Fruit fly (Drosophila melanogaster) whole organism, adult: ENCODE data around the gene CG31523.

ENCODE experiments used
- CG11617 ChIP-seq: fragments of 200-800 bp; sonication (Bioruptor generic); optimal IDR thresholded peaks from 2 replicates; lab custom pipeline; 2017; ENCODE audit warnings: mild to moderate bottlenecking, missing biosample characterization, missing genetic modification reagents, missing genetic modification characterization
- CG12768 ChIP-seq: fragments of 200-800 bp; sonication (Bioruptor generic); optimal IDR thresholded peaks from 2 replicates; lab custom pipeline; 2017; ENCODE audit warnings: missing biosample characterization, missing genetic modification characterization, mild to moderate bottlenecking, moderate library complexity, missing genetic modification reagents
- CG14711 ChIP-seq: fragments of 200-800 bp; sonication (Bioruptor generic); optimal IDR thresholded peaks from 2 replicates; lab custom pipeline; 2018; ENCODE audit warnings: missing biosample characterization, mild to moderate bottlenecking, missing genetic modification characterization, moderate library complexity
- CG1620 ChIP-seq: fragments of 200-800 bp; sonication (Bioruptor generic); optimal IDR thresholded peaks from 2 replicates; lab custom pipeline; 2016; ENCODE audit warnings: missing biosample characterization, missing genetic modification characterization
- CG33017 ChIP-seq: fragments of 200-800 bp; sonication (Bioruptor generic); optimal IDR thresholded peaks from 2 replicates; lab custom pipeline; 2018; ENCODE audit warnings: missing biosample characterization, mild to moderate bottlenecking, missing genetic modification characterization, moderate library complexity
- CG5204 ChIP-seq: fragments of 200-800 bp; sonication (Bioruptor generic); optimal IDR thresholded peaks from 2 replicates; lab custom pipeline; 2016; ENCODE audit warnings: missing biosample characterization, missing genetic modification characterization
- CG7045 ChIP-seq: fragments of 200-800 bp; sonication (Bioruptor generic); optimal IDR thresholded peaks from 2 replicates; lab custom pipeline; 2017; ENCODE audit warnings: missing biosample characterization, mild to moderate bottlenecking, missing genetic modification characterization
- CG7101 ChIP-seq: fragments of 200-800 bp; sonication (Bioruptor generic); optimal IDR thresholded peaks from 2 replicates; lab custom pipeline; 2018; ENCODE audit warnings: missing biosample characterization, mild to moderate bottlenecking, missing genetic modification characterization, moderate library complexity
- Clk ChIP-seq: fragments of 200-800 bp; sonication (Bioruptor generic); optimal IDR thresholded peaks from 2 replicates; lab custom pipeline; 2017; ENCODE audit warnings: missing biosample characterization, missing genetic modification characterization
- Crg-1 ChIP-seq: fragments of 200-800 bp; sonication (Bioruptor generic); optimal IDR thresholded peaks from 2 replicates; lab custom pipeline; 2016; ENCODE audit warnings: missing biosample characterization, missing genetic modification characterization
- Hr96 ChIP-seq: fragments of 200-800 bp; sonication (Bioruptor generic); optimal IDR thresholded peaks from 2 replicates; lab custom pipeline; 2016; ENCODE audit warnings: missing biosample characterization, missing genetic modification characterization
- Mnt ChIP-seq: fragments of 200-800 bp; sonication (Bioruptor generic); optimal IDR thresholded peaks from 2 replicates; lab custom pipeline; 2016; ENCODE audit warnings: missing biosample characterization, mild to moderate bottlenecking, missing genetic modification characterization
- bab1 ChIP-seq: fragments of 200-800 bp; sonication (Bioruptor generic); optimal IDR thresholded peaks from 3 replicates; lab custom pipeline; 2019; ENCODE audit warnings: missing biosample characterization, mild to moderate bottlenecking, missing genetic modification characterization, moderate library complexity
- cic ChIP-seq: fragments of 200-800 bp; sonication (Bioruptor generic); optimal IDR thresholded peaks from 2 replicates; lab custom pipeline; 2017; ENCODE audit warnings: missing biosample characterization, mild to moderate bottlenecking, missing genetic modification characterization, moderate library complexity
- cnc ChIP-seq, 2 experiments: fragments of >200 bp; optimal IDR thresholded peaks; 2 replicates each; lab custom pipeline; 2017
- kay ChIP-seq: fragments of 200-800 bp; sonication (Bioruptor generic); peaks from one replicate; lab custom pipeline; 2016; ENCODE audit warnings: missing biosample characterization, missing genetic modification characterization, borderline replicate concordance
- ovo ChIP-seq: fragments of 200-800 bp; sonication (Bioruptor generic); optimal IDR thresholded peaks from 2 replicates; lab custom pipeline; 2016; ENCODE audit warnings: missing biosample characterization, missing genetic modification characterization
- pad ChIP-seq: fragments of 200-800 bp; sonication (Bioruptor generic); optimal IDR thresholded peaks from 3 replicates; lab custom pipeline; 2017; ENCODE audit warnings: missing biosample characterization, missing genetic modification characterization, mild to moderate bottlenecking, moderate library complexity, missing genetic modification reagents
- tj ChIP-seq: fragments of 200-800 bp; sonication (Bioruptor generic); optimal IDR thresholded peaks from 3 replicates; lab custom pipeline; 2017; ENCODE audit warnings: missing biosample characterization, mild to moderate bottlenecking, missing genetic modification characterization, moderate library complexity
- toe ChIP-seq: fragments of 200-800 bp; sonication (Bioruptor generic); optimal IDR thresholded peaks from 2 replicates; lab custom pipeline; 2016; ENCODE audit warnings: missing biosample characterization, missing genetic modification characterization

CG31523 gene

dm6 chr3R:4433441-4434077 lies 45.4 kb downstream of the CG31523 start, which contains the start of the genes eIF3a and CG1074:
Gene eIF3a (minus strand): TSS chr3R:4433895.
Gene CG1074 (plus strand): TSS chr3R:4433965.
- TF ChIP-seq bab1 (GFP tag; lab: Kevin White, UChicago) (peak; percentile 84), CG11617 (GFP tag; lab: Kevin White, UChicago) (peak; percentile 84), CG7101 (tag; lab: Kevin White, UChicago) (peak; percentile 82), ovo (GFP tag; lab: Kevin White, UChicago) (peak; percentile 40), pad (GFP tag; lab: Kevin White, UChicago) (peak; percentile 66), Crg-1 (GFP tag; lab: Kevin White, UChicago) (peak; percentile 64), CG1620 (GFP tag; lab: Kevin White, UChicago) (peak; percentile 82), cnc (optimal IDR thresholded peaks at IDR 0.05; lab: Kevin White, UChicago) (no peak), Mnt (GFP tag; lab: Kevin White, UChicago) (peak; percentile 96), CG7045 (GFP tag; lab: Kevin White, UChicago) (peak; percentile 61), toe (GFP tag; lab: Kevin White, UChicago) (no peak), Clk (GFP tag; lab: Kevin White, UChicago) (peak; percentile 57), CG5204 (GFP tag; lab: Kevin White, UChicago) (no peak), tj (GFP tag; lab: Kevin White, UChicago) (peak; percentile 71), Hr96 (GFP tag; lab: Kevin White, UChicago) (no peak), CG12768 (GFP tag; lab: Kevin White, UChicago) (peak; percentile 70), CG33017 (tag; lab: Kevin White, UChicago) (peak; percentile 27), CG14711 (peak; percentile 63), kay (GFP tag; lab: Kevin White, UChicago) (no peak), cic (GFP tag; lab: Kevin White, UChicago) (peak; percentile 38)

- TF ChIP-seq Clk (GFP tag; lab: Kevin White, UChicago) (no peak), CG11617 (GFP tag; lab: Kevin White, UChicago) (peak; percentile 17), CG12768 (GFP tag; lab: Kevin White, UChicago) (no peak), CG14711 (no peak), ovo (GFP tag; lab: Kevin White, UChicago) (no peak), toe (GFP tag; lab: Kevin White, UChicago) (no peak), Mnt (GFP tag; lab: Kevin White, UChicago) (peak; percentile 97), CG7101 (tag; lab: Kevin White, UChicago) (no peak), bab1 (GFP tag; lab: Kevin White, UChicago) (peak; percentile 61), CG5204 (GFP tag; lab: Kevin White, UChicago) (no peak), cic (GFP tag; lab: Kevin White, UChicago) (peak; percentile 63), kay (GFP tag; lab: Kevin White, UChicago) (no peak), pad (GFP tag; lab: Kevin White, UChicago) (no peak), CG7045 (GFP tag; lab: Kevin White, UChicago) (no peak), CG33017 (tag; lab: Kevin White, UChicago) (no peak), Hr96 (GFP tag; lab: Kevin White, UChicago) (no peak), tj (GFP tag; lab: Kevin White, UChicago) (peak; percentile 66), cnc (optimal IDR thresholded peaks at IDR 0.05; lab: Kevin White, UChicago) (no peak), Crg-1 (GFP tag; lab: Kevin White, UChicago) (no peak)
These were observed 50.2 kb downstream of the CG31523 start, which contains the start of gene srl for dm6 chr3R:4428585-4429464. Gene srl (minus strand): TSS chr3R:4429335.

dm6 chr3R:4426730-4427129 lies 52.3 kb downstream of the CG31523 start, which contains the start of gene CG31525:
Gene CG31525 (plus strand): TSS chr3R:4427030.
- TF ChIP-seq Mnt (GFP tag; lab: Kevin White, UChicago) (no peak), CG12768 (GFP tag; lab: Kevin White, UChicago) (no peak), CG5204 (GFP tag; lab: Kevin White, UChicago) (no peak), kay (GFP tag; lab: Kevin White, UChicago) (no peak), CG7101 (tag; lab: Kevin White, UChicago) (no peak), tj (GFP tag; lab: Kevin White, UChicago) (no peak), toe (GFP tag; lab: Kevin White, UChicago) (no peak), bab1 (GFP tag; lab: Kevin White, UChicago) (no peak), pad (GFP tag; lab: Kevin White, UChicago) (no peak), CG14711 (no peak), Hr96 (GFP tag; lab: Kevin White, UChicago) (no peak), Crg-1 (GFP tag; lab: Kevin White, UChicago) (no peak), ovo (GFP tag; lab: Kevin White, UChicago) (no peak), cic (GFP tag; lab: Kevin White, UChicago) (no peak), CG33017 (tag; lab: Kevin White, UChicago) (no peak), Clk (GFP tag; lab: Kevin White, UChicago) (no peak)

- TF ChIP-seq tj (GFP tag; lab: Kevin White, UChicago), result no peak
- no peak for TF ChIP-seq bab1 (GFP tag; lab: Kevin White, UChicago)
- no peak for TF ChIP-seq Hr96 (GFP tag; lab: Kevin White, UChicago)
- TF ChIP-seq CG1620 (GFP tag; lab: Kevin White, UChicago), result no peak
- no peak for TF ChIP-seq CG5204 (GFP tag; lab: Kevin White, UChicago)
- no peak for TF ChIP-seq Crg-1 (GFP tag; lab: Kevin White, UChicago)
- no peak for TF ChIP-seq cnc (optimal IDR thresholded peaks at IDR 0.05; lab: Kevin White, UChicago)
- no peak for TF ChIP-seq kay (GFP tag; lab: Kevin White, UChicago)
- no peak for TF ChIP-seq cic (GFP tag; lab: Kevin White, UChicago)
- no peak for TF ChIP-seq Clk (GFP tag; lab: Kevin White, UChicago)
- TF ChIP-seq pad (GFP tag; lab: Kevin White, UChicago), result no peak
- TF ChIP-seq Mnt (GFP tag; lab: Kevin White, UChicago), result no peak
- no peak for TF ChIP-seq toe (GFP tag; lab: Kevin White, UChicago)
- no peak for TF ChIP-seq CG7045 (GFP tag; lab: Kevin White, UChicago)
- TF ChIP-seq CG33017 (tag; lab: Kevin White, UChicago), result no peak
- no peak for TF ChIP-seq CG14711
- no peak for TF ChIP-seq ovo (GFP tag; lab: Kevin White, UChicago)
- no peak for TF ChIP-seq CG12768 (GFP tag; lab: Kevin White, UChicago)
- TF ChIP-seq CG11617 (GFP tag; lab: Kevin White, UChicago), result no peak
- no peak for TF ChIP-seq CG7101 (tag; lab: Kevin White, UChicago)
These were observed 59.5 kb downstream of the CG31523 start, which contains the start of gene CG32944 for dm6 chr3R:4419482-4419881. Gene CG32944 (minus strand): TSS chr3R:4419578.
